Fruit fly (Drosophila melanogaster) whole organism, embryonic: Measurements from ENCODE around the gene Sclp.

Experiments used
- CG11085 ChIP-seq: fragments of 200-800 bp; sonication (Bioruptor generic); IDR thresholded peaks from 2 replicates; pipeline ENCODE4 v1.3.6; 2022; ENCODE audit warnings: missing biosample characterization, missing genetic modification characterization
- CG13287 ChIP-seq: fragments of 200-800 bp; sonication (Bioruptor generic); IDR thresholded peaks from 2 replicates; pipeline ENCODE4 v1.3.6; 2022; ENCODE audit warnings: missing biosample characterization, missing genetic modification characterization; ENCODE audit not compliant: partially characterized antibody
- CG13424 ChIP-seq: fragments of 200-800 bp; sonication (Bioruptor generic); optimal IDR thresholded peaks from 2 replicates; lab custom pipeline; 2019; ENCODE audit warnings: missing biosample characterization, mild to moderate bottlenecking, missing genetic modification characterization, moderate library complexity
- CG13894 ChIP-seq: fragments of 200-800 bp; sonication (Bioruptor generic); optimal IDR thresholded peaks from 3 replicates; lab custom pipeline; 2018; ENCODE audit warnings: missing biosample characterization, mild to moderate bottlenecking, missing genetic modification characterization, moderate library complexity
- CG1647 ChIP-seq: fragments of 200-800 bp; sonication (Bioruptor generic); optimal IDR thresholded peaks from 3 replicates; lab custom pipeline; 2016; ENCODE audit warnings: missing biosample characterization, missing genetic modification characterization
- CG32532 ChIP-seq: fragments of 200-800 bp; sonication (Bioruptor generic); IDR thresholded peaks from 2 replicates; pipeline ENCODE4 v1.3.6; 2022; ENCODE audit warnings: missing biosample characterization, missing genetic modification characterization
- CG32772 ChIP-seq: fragments of 200-800 bp; sonication (Bioruptor generic); IDR thresholded peaks from 2 replicates; pipeline ENCODE4 v1.3.6; 2022; ENCODE audit warnings: missing biosample characterization, missing genetic modification characterization
- CG33557 ChIP-seq: fragments of 200-800 bp; sonication (Bioruptor generic); optimal IDR thresholded peaks from 2 replicates; lab custom pipeline; 2019; ENCODE audit warnings: missing biosample characterization, mild to moderate bottlenecking, missing genetic modification characterization, moderate library complexity
- CG34376 ChIP-seq: fragments of 200-800 bp; sonication (Bioruptor generic); optimal IDR thresholded peaks from 2 replicates; lab custom pipeline; 2018; ENCODE audit warnings: missing biosample characterization, mild to moderate bottlenecking, missing genetic modification characterization
- CG4424 ChIP-seq: fragments of 200-800 bp; sonication (Bioruptor generic); optimal IDR thresholded peaks from 3 replicates; lab custom pipeline; 2016; ENCODE audit warnings: missing biosample characterization, missing genetic modification characterization
- CG4617 ChIP-seq: fragments of 200-800 bp; sonication (Bioruptor generic); optimal IDR thresholded peaks from 3 replicates; lab custom pipeline; 2016; ENCODE audit warnings: missing biosample characterization, missing genetic modification characterization, borderline replicate concordance
- CG6654 ChIP-seq: fragments of 200-800 bp; sonication (Bioruptor generic); optimal IDR thresholded peaks from 2 replicates; lab custom pipeline; 2017; ENCODE audit warnings: missing biosample characterization, mild to moderate bottlenecking, missing genetic modification characterization
- CG6689 ChIP-seq: fragments of 200-800 bp; sonication (Bioruptor generic); IDR thresholded peaks from 2 replicates; pipeline ENCODE4 v1.3.6; 2022; ENCODE audit warnings: missing biosample characterization, missing genetic modification characterization
- CG6854 ChIP-seq: fragments of 200-800 bp; sonication (Bioruptor generic); optimal IDR thresholded peaks from 3 replicates; lab custom pipeline; 2017; ENCODE audit warnings: missing biosample characterization, mild to moderate bottlenecking, missing genetic modification characterization
- CG7271 ChIP-seq: fragments of 200-800 bp; sonication (Bioruptor generic); optimal IDR thresholded peaks from 2 replicates; lab custom pipeline; 2018; ENCODE audit warnings: missing biosample characterization, mild to moderate bottlenecking, missing genetic modification characterization, moderate library complexity
- CG7357 ChIP-seq: fragments of 200-800 bp; sonication (Bioruptor generic); IDR thresholded peaks from 3 replicates; pipeline ENCODE4 v1.3.6; 2022; ENCODE audit warnings: missing biosample characterization, missing genetic modification characterization
- CG7987 ChIP-seq: fragments of 200-800 bp; sonication (Bioruptor generic); optimal IDR thresholded peaks from 2 replicates; lab custom pipeline; 2018; ENCODE audit warnings: missing biosample characterization, mild to moderate bottlenecking, missing genetic modification characterization, moderate library complexity
- CG8290 ChIP-seq, 3 experiments: fragments of 200-800 bp; sonication (Bioruptor generic); optimal IDR thresholded peaks; 2 replicates each; lab custom pipeline; 2016 to 2019; ENCODE audit warnings: missing biosample characterization in 3 of 3, missing genetic modification characterization in 3 of 3, mild to moderate bottlenecking in 2 of 3, moderate library complexity in 1 of 3
- D ChIP-seq, 2 experiments: fragments of 200-800 bp in 1 of 2; fragments of >200 bp in 1 of 2; sonication (Bioruptor generic) in 1 of 2; optimal IDR thresholded peaks; 2 replicates in 1 of 2; 3 replicates in 1 of 2; lab custom pipeline; 2017; ENCODE audit warnings: mild to moderate bottlenecking in 1 of 2, missing biosample characterization in 1 of 2, missing genetic modification characterization in 1 of 2, missing genetic modification reagents in 1 of 2
- Dip2 ChIP-seq: fragments of 200-800 bp; sonication (Bioruptor generic); IDR thresholded peaks from 2 replicates; pipeline ENCODE4 v1.3.6; 2022; ENCODE audit warnings: missing biosample characterization, missing genetic modification characterization
- ERR ChIP-seq: fragments of 200-800 bp; sonication (Bioruptor generic); optimal IDR thresholded peaks from 2 replicates; lab custom pipeline; 2016; ENCODE audit warnings: missing biosample characterization, missing genetic modification characterization
- Ets65A ChIP-seq: fragments of 200-800 bp; sonication (Bioruptor generic); peaks from one replicate; lab custom pipeline; 2016; ENCODE audit warnings: missing biosample characterization, missing genetic modification characterization
- HLH4C ChIP-seq: fragments of 200-800 bp; sonication (Bioruptor generic); IDR thresholded peaks from 3 replicates; pipeline ENCODE4 v1.3.6; 2022; ENCODE audit warnings: missing biosample characterization, missing genetic modification characterization; ENCODE audit not compliant: partially characterized antibody
- Lhr ChIP-seq: fragments of 200-800 bp; sonication (Bioruptor generic); optimal IDR thresholded peaks from 3 replicates; lab custom pipeline; 2017; ENCODE audit warnings: mild to moderate bottlenecking, missing biosample characterization, missing genetic modification reagents, missing genetic modification characterization
- Lim3 ChIP-seq: fragments of 200-800 bp; sonication (Bioruptor generic); IDR thresholded peaks from 2 replicates; pipeline ENCODE4 v1.3.6; 2022; ENCODE audit warnings: missing biosample characterization, missing genetic modification characterization
- MESR4 ChIP-seq: fragments of 200-800 bp; sonication (Bioruptor generic); optimal IDR thresholded peaks from 2 replicates; lab custom pipeline; 2018; ENCODE audit warnings: missing biosample characterization, mild to moderate bottlenecking, missing genetic modification characterization, moderate library complexity
- Opbp ChIP-seq: fragments of 200-800 bp; sonication (Bioruptor generic); IDR thresholded peaks from 3 replicates; pipeline ENCODE4 v1.3.6; 2022; ENCODE audit warnings: missing biosample characterization, missing genetic modification characterization; ENCODE audit not compliant: partially characterized antibody
- Rfx ChIP-seq: fragments of 200-800 bp; sonication (Bioruptor generic); IDR thresholded peaks from 2 replicates; pipeline ENCODE4 v1.3.6; 2022; ENCODE audit warnings: missing biosample characterization, missing genetic modification characterization
- Xbp1 ChIP-seq: fragments of 200-800 bp; sonication (Bioruptor generic); optimal IDR thresholded peaks from 3 replicates; lab custom pipeline; 2016; ENCODE audit warnings: missing biosample characterization, mild to moderate bottlenecking, missing genetic modification characterization
- amos ChIP-seq: fragments of 200-800 bp; sonication (Bioruptor generic); IDR thresholded peaks from 2 replicates; pipeline ENCODE4 v1.3.6; 2022; ENCODE audit warnings: missing biosample characterization, missing genetic modification characterization; ENCODE audit not compliant: partially characterized antibody
- ap ChIP-seq: fragments of 200-800 bp; sonication (Bioruptor generic); IDR thresholded peaks from 2 replicates; pipeline ENCODE4 v1.3.6; 2022; ENCODE audit warnings: missing biosample characterization, missing genetic modification characterization
- caup ChIP-seq: fragments of 200-800 bp; sonication (Bioruptor generic); optimal IDR thresholded peaks from 3 replicates; lab custom pipeline; 2017; ENCODE audit warnings: missing biosample characterization, mild to moderate bottlenecking, missing genetic modification characterization, moderate library complexity; ENCODE audit not compliant: severe bottlenecking
- chif ChIP-seq, 2 experiments: fragments of 200-800 bp; sonication (Bioruptor generic); optimal IDR thresholded peaks; 3 replicates each; lab custom pipeline; 2016; ENCODE audit warnings: missing biosample characterization in 2 of 2, missing genetic modification characterization in 2 of 2
- dm ChIP-seq: fragments of 200-800 bp; sonication (Bioruptor generic); optimal IDR thresholded peaks from 3 replicates; lab custom pipeline; 2016; ENCODE audit warnings: missing biosample characterization, missing genetic modification characterization
- exex ChIP-seq: fragments of 200-800 bp; sonication (Bioruptor generic); optimal IDR thresholded peaks from 4 replicates; lab custom pipeline; 2018; ENCODE audit warnings: missing biosample characterization, mild to moderate bottlenecking, missing genetic modification characterization, moderate library complexity
- fru ChIP-seq: fragments of >200 bp; optimal IDR thresholded peaks from 2 replicates; lab custom pipeline; 2017
- grau ChIP-seq: fragments of 200-800 bp; optimal IDR thresholded peaks from 3 replicates; lab custom pipeline; 2019; ENCODE audit warnings: missing biosample characterization, mild to moderate bottlenecking, missing genetic modification characterization, moderate library complexity
- gsb ChIP-seq: fragments of 200-800 bp; sonication (Bioruptor generic); IDR thresholded peaks from 2 replicates; pipeline ENCODE4 v1.3.6; 2022; ENCODE audit warnings: missing biosample characterization, missing genetic modification characterization
- knrl ChIP-seq: fragments of 200-800 bp; sonication (Bioruptor generic); IDR thresholded peaks from 3 replicates; pipeline ENCODE4 v1.3.6; 2022; ENCODE audit warnings: missing biosample characterization, missing genetic modification characterization; ENCODE audit not compliant: partially characterized antibody
- lmd ChIP-seq: fragments of 200-800 bp; sonication (Bioruptor generic); IDR thresholded peaks from 2 replicates; pipeline ENCODE4 v1.3.6; 2022; ENCODE audit warnings: missing biosample characterization, missing genetic modification characterization
- lola ChIP-seq, 3 experiments: fragments of >200 bp in 2 of 3; fragments of 200-800 bp in 1 of 3; sonication (Bioruptor generic) in 1 of 3; optimal IDR thresholded peaks; 2 replicates each; lab custom pipeline; 2017 to 2019; ENCODE audit warnings: missing biosample characterization in 3 of 3, missing genetic modification characterization in 3 of 3, mild to moderate bottlenecking in 1 of 3, moderate library complexity in 1 of 3
- nmo ChIP-seq: fragments of 200-800 bp; sonication (Bioruptor generic); optimal IDR thresholded peaks from 2 replicates; lab custom pipeline; 2018; ENCODE audit warnings: missing biosample characterization, mild to moderate bottlenecking, missing genetic modification characterization, moderate library complexity
- sens ChIP-seq: fragments of 200-800 bp; sonication (Bioruptor generic); peaks from one replicate; lab custom pipeline; 2016; ENCODE audit warnings: missing biosample characterization, missing genetic modification characterization
- slbo ChIP-seq: fragments of 200-800 bp; sonication (Bioruptor generic); IDR thresholded peaks from 2 replicates; pipeline ENCODE4 v1.3.6; 2022; ENCODE audit warnings: missing biosample characterization, missing genetic modification characterization
- sna ChIP-seq: fragments of 200-800 bp; sonication (Bioruptor generic); IDR thresholded peaks from 2 replicates; pipeline ENCODE4 v1.3.6; 2022; ENCODE audit warnings: missing biosample characterization, missing genetic modification characterization; ENCODE audit not compliant: partially characterized antibody
- sqz ChIP-seq: fragments of 200-800 bp; sonication (Bioruptor generic); optimal IDR thresholded peaks from 3 replicates; lab custom pipeline; 2018; ENCODE audit warnings: missing biosample characterization, mild to moderate bottlenecking, missing genetic modification characterization
- tap ChIP-seq: fragments of 200-800 bp; optimal IDR thresholded peaks from 3 replicates; lab custom pipeline; 2019; ENCODE audit warnings: missing biosample characterization, mild to moderate bottlenecking, missing genetic modification characterization, moderate library complexity
- vnd ChIP-seq: fragments of 200-800 bp; sonication (Bioruptor generic); IDR thresholded peaks from 3 replicates; pipeline ENCODE4 v1.3.6; 2022; ENCODE audit warnings: missing biosample characterization, missing genetic modification characterization; ENCODE audit not compliant: partially characterized antibody
- zen2 ChIP-seq: fragments of 200-800 bp; sonication (Bioruptor generic); IDR thresholded peaks from 3 replicates; pipeline ENCODE4 v1.3.6; 2022; ENCODE audit warnings: missing biosample characterization, missing genetic modification characterization; ENCODE audit not compliant: partially characterized antibody

The Sclp gene

dm6 chrX:11888142-11888541 lies 36.3 kb downstream of the Sclp start, which contains the start of gene CG1840 (continued):
- TF ChIP-seq chif (GFP tag; optimal IDR thresholded peaks at IDR 0.05; lab: Kevin White, UChicago) (no peak), HLH4C (GFP tag; lab: Robert Waterston, UW) (peak; percentile 51; the same call in 2 of the 3 replicates), CG7357 (no peak), sens (GFP tag; lab: Kevin White, UChicago) (peak; percentile 78), CG1647 (no peak), CG32532 (GFP tag; lab: Robert Waterston, UW) (peak; percentile 22; the same call in 1 of the 2 replicates), gsb (GFP tag; lab: Robert Waterston, UW) (no peak), Xbp1 (GFP tag; lab: Kevin White, UChicago) (peak; percentile 76), CG7271 (tag; lab: Kevin White, UChicago) (no peak), CG6854 (no peak), knrl (GFP tag; lab: Robert Waterston, UW) (peak; percentile 69; the same call in 2 of the 3 replicates), sna (peak; percentile 51; the same call in 1 of the 2 replicates), exex (tag; lab: Kevin White, UChicago) (no peak), CG6689 (GFP tag; lab: Robert Waterston, UW) (no peak), Dip2 (no peak), lmd (no peak), fru (lab: Kevin White, UChicago) (no peak), CG32772 (GFP tag; lab: Robert Waterston, UW) (peak; percentile 59; the same call in 1 of the 2 replicates), CG8290 (GFP tag; optimal IDR thresholded peaks at IDR 0.05; lab: Kevin White, UChicago) (no peak), CG8290 (tag; optimal IDR thresholded peaks at IDR 0.05; lab: Kevin White, UChicago) (peak in 1 of 2 experiments; percentile 23), CG6654 (GFP tag; lab: Kevin White, UChicago) (no peak), tap (tag; lab: Kevin White, UChicago) (no peak), ERR (GFP tag; lab: Kevin White, UChicago) (no peak), vnd (peak; percentile 70), CG13287 (GFP tag; lab: Robert Waterston, UW) (peak; percentile 85), nmo (GFP tag; lab: Kevin White, UChicago) (no peak), CG7987 (no peak), grau (tag; lab: Kevin White, UChicago) (peak; percentile 25), Lhr (GFP tag; lab: Kevin White, UChicago) (no peak), D (optimal IDR thresholded peaks at IDR 0.05; lab: Kevin White, UChicago) (no peak), D (GFP tag; optimal IDR thresholded peaks at IDR 0.05; lab: Kevin White, UChicago) (no peak), CG33557 (GFP tag; lab: Kevin White, UChicago) (no peak), CG4617 (peak; percentile 31), CG4424 (GFP tag; lab: Kevin White, UChicago) (no peak), Ets65A (GFP tag; lab: Kevin White, UChicago) (no peak), dm (GFP tag; lab: Kevin White, UChicago) (no peak), slbo (peak; percentile 57), lola (GFP tag; optimal IDR thresholded peaks at IDR 0.05; lab: Kevin White, UChicago) (no peak), Opbp (GFP tag; lab: Robert Waterston, UW) (peak; percentile 72), caup (GFP tag; lab: Kevin White, UChicago) (no peak), Rfx (peak; percentile 50; the same call in 1 of the 2 replicates), CG13424 (tag; lab: Kevin White, UChicago) (peak; percentile 10), CG34376 (GFP tag; lab: Kevin White, UChicago) (peak; percentile 8), sqz (GFP tag; lab: Kevin White, UChicago) (peak; percentile 90), MESR4 (GFP tag; lab: Kevin White, UChicago) (peak; percentile 67), zen2 (GFP tag; lab: Robert Waterston, UW) (peak; percentile 67; the same call in 1 of the 3 replicates), ap (no peak), Lim3 (GFP tag; lab: Robert Waterston, UW) (no peak), CG11085 (GFP tag; lab: Robert Waterston, UW) (no peak), amos (peak; percentile 80), CG13894 (peak; percentile 28)
